Worm (Caenorhabditis elegans) whole organism, L4 larva: ENCODE results near the gene his-70.
A peak's percentile ranks its signal among the peaks of the same experiment; 100 is the strongest.

ENCODE experiments used
- F37D6.2 ChIP-seq: sonication (generic microtip); optimal IDR thresholded peaks from 2 replicates; lab custom pipeline; 2016; ENCODE audit warnings: mild to moderate bottlenecking, missing genetic modification characterization, missing compliant biosample characterization
- T26A8.4 ChIP-seq: fragments of 200-800 bp; sonication (Bioruptor generic); IDR thresholded peaks from 2 replicates; pipeline ENCODE4 v1.3.6; 2022; ENCODE audit warnings: missing genetic modification characterization, missing compliant biosample characterization
- Y5F2A.4 ChIP-seq: fragments of 200-800 bp; sonication (Bioruptor generic); optimal IDR thresholded peaks from 2 replicates; lab custom pipeline; 2018; ENCODE audit warnings: mild to moderate bottlenecking, missing genetic modification characterization, missing compliant biosample characterization
- Y75B8A.6 ChIP-seq: fragments of 200-800 bp; sonication (Bioruptor generic); IDR thresholded peaks from 2 replicates; pipeline ENCODE4 v1.3.6; 2022; ENCODE audit warnings: missing genetic modification reagents, missing genetic modification characterization, missing compliant biosample characterization
- aha-1 ChIP-seq: fragments of 150-350 bp; peaks from one replicate; lab custom pipeline; 2014; ENCODE audit warnings: missing biosample characterization, missing genetic modification characterization
- aly-2 ChIP-seq: sonication (generic microtip); optimal IDR thresholded peaks from 2 replicates; lab custom pipeline; 2018; ENCODE audit warnings: missing biosample characterization, missing genetic modification characterization
- arid-1 ChIP-seq: fragments of 200-800 bp; sonication (Bioruptor generic); conservative IDR thresholded peaks from 2 replicates; pipeline ENCODE4 v1.3.6; 2022; ENCODE audit warnings: missing genetic modification reagents, missing genetic modification characterization, missing compliant biosample characterization
- ceh-44 ChIP-seq: fragments of 200-800 bp; sonication (Bioruptor generic); IDR thresholded peaks from 2 replicates; pipeline ENCODE4 v1.3.6; 2022; ENCODE audit warnings: missing genetic modification reagents, missing genetic modification characterization, missing compliant biosample characterization
- ces-1 ChIP-seq: fragments of 150-350 bp; sonication (generic microtip); optimal IDR thresholded peaks from 4 replicates; lab custom pipeline; 2014; ENCODE audit warnings: missing biosample characterization, missing genetic modification reagents, missing genetic modification characterization
- ctbp-1 ChIP-seq: fragments of 200-800 bp; sonication (Bioruptor generic); IDR thresholded peaks from 2 replicates; pipeline ENCODE4 v1.3.6; 2022; ENCODE audit warnings: missing genetic modification reagents, missing genetic modification characterization, missing compliant biosample characterization
- daf-16 ChIP-seq, 3 experiments: sonication (generic microtip); optimal IDR thresholded peaks; 2 replicates each; lab custom pipeline; 2016 to 2017; ENCODE audit warnings: missing genetic modification characterization in 3 of 3, missing genetic modification reagents in 3 of 3, mild to moderate bottlenecking in 2 of 3, missing compliant biosample characterization in 2 of 3, missing biosample characterization in 1 of 3, moderate library complexity in 1 of 3
- dmd-8 ChIP-seq: fragments of 200-800 bp; sonication (Bioruptor generic); IDR thresholded peaks from 2 replicates; pipeline ENCODE4 v1.3.6; 2022; ENCODE audit warnings: missing genetic modification characterization, missing compliant biosample characterization
- dve-1 ChIP-seq: sonication (generic microtip); optimal IDR thresholded peaks from 2 replicates; lab custom pipeline; 2017; ENCODE audit warnings: antibody characterized with exemption, mild to moderate bottlenecking, missing genetic modification characterization, missing compliant biosample characterization; ENCODE audit not compliant: insufficient read depth
- gei-8 ChIP-seq: fragments of 200-800 bp; sonication (Bioruptor generic); optimal IDR thresholded peaks from 2 replicates; lab custom pipeline; 2018; ENCODE audit warnings: mild to moderate bottlenecking, missing genetic modification characterization, missing compliant biosample characterization
- jun-1 ChIP-seq: fragments of 150-350 bp; optimal IDR thresholded peaks from 2 replicates; lab custom pipeline; 2014; ENCODE audit warnings: missing biosample characterization, missing genetic modification reagents, missing genetic modification characterization
- lin-1 ChIP-seq: fragments of 200-800 bp; sonication (Bioruptor generic); IDR thresholded peaks from 2 replicates; pipeline ENCODE4 v1.3.6; 2022; ENCODE audit warnings: missing genetic modification reagents, missing genetic modification characterization, missing compliant biosample characterization
- lsy-2 ChIP-seq, 2 experiments: fragments of 150-350 bp in 1 of 2; sonication (generic microtip) in 1 of 2; optimal IDR thresholded peaks; 2 replicates each; lab custom pipeline; 2014 to 2017; ENCODE audit warnings: missing biosample characterization in 2 of 2, missing genetic modification characterization in 2 of 2
- nhr-102 ChIP-seq: sonication (generic microtip); optimal IDR thresholded peaks from 2 replicates; lab custom pipeline; 2016; ENCODE audit warnings: mild to moderate bottlenecking, missing genetic modification characterization, moderate library complexity, missing compliant biosample characterization
- nhr-111 ChIP-seq: fragments of 200-800 bp; sonication (Bioruptor generic); optimal IDR thresholded peaks from 2 replicates; lab custom pipeline; 2018; ENCODE audit warnings: mild to moderate bottlenecking, missing genetic modification characterization, missing compliant biosample characterization
- nhr-237 ChIP-seq: sonication (generic microtip); optimal IDR thresholded peaks from 2 replicates; lab custom pipeline; 2017; ENCODE audit warnings: missing biosample characterization, missing genetic modification characterization
- nhr-42 ChIP-seq: fragments of 200-800 bp; sonication (Bioruptor generic); IDR thresholded peaks from 2 replicates; pipeline ENCODE4 v1.3.6; 2022; ENCODE audit warnings: missing genetic modification characterization, missing compliant biosample characterization
- nhr-6 ChIP-seq: fragments of 150-350 bp; optimal IDR thresholded peaks from 2 replicates; lab custom pipeline; 2014; ENCODE audit warnings: missing biosample characterization, missing genetic modification characterization
- nhr-76 ChIP-seq: fragments of 150-350 bp; optimal IDR thresholded peaks from 2 replicates; lab custom pipeline; 2014; ENCODE audit warnings: missing biosample characterization, missing genetic modification characterization
- nhr-77 ChIP-seq: fragments of 150-350 bp; optimal IDR thresholded peaks from 2 replicates; lab custom pipeline; 2014; ENCODE audit warnings: missing biosample characterization, missing genetic modification characterization
- pha-4 ChIP-seq, 2 experiments: fragments of 150-350 bp in 1 of 2; fragments of 200-800 bp in 1 of 2; sonication (Bioruptor generic) in 1 of 2; IDR thresholded peaks in 1 of 2; optimal IDR thresholded peaks in 1 of 2; 2 replicates each; pipeline versions ENCODE4 v1.3.6 to Lab custom; 2014 to 2022; ENCODE audit warnings: missing genetic modification characterization in 2 of 2, missing genetic modification reagents in 2 of 2, missing biosample characterization in 1 of 2, missing compliant biosample characterization in 1 of 2
- php-3 ChIP-seq: fragments of 200-800 bp; sonication (Bioruptor generic); IDR thresholded peaks from 2 replicates; pipeline ENCODE4 v1.3.6; 2022; ENCODE audit warnings: missing genetic modification reagents, missing genetic modification characterization, missing compliant biosample characterization
- saeg-2 ChIP-seq: fragments of 200-800 bp; sonication (Bioruptor generic); IDR thresholded peaks from 2 replicates; pipeline ENCODE4 v1.3.6; 2022; ENCODE audit warnings: missing genetic modification reagents, missing genetic modification characterization, missing compliant biosample characterization
- snpc-1.2 ChIP-seq: fragments of 200-800 bp; sonication (Bioruptor generic); IDR thresholded peaks from 2 replicates; pipeline ENCODE4 v1.3.6; 2022; ENCODE audit warnings: missing genetic modification reagents, missing genetic modification characterization, missing compliant biosample characterization
- spr-1 ChIP-seq: sonication (generic microtip); optimal IDR thresholded peaks from 2 replicates; lab custom pipeline; 2016; ENCODE audit warnings: mild to moderate bottlenecking, missing genetic modification characterization, missing compliant biosample characterization
- tra-1 ChIP-seq: fragments of 200-800 bp; sonication (Bioruptor generic); IDR thresholded peaks from 2 replicates; pipeline ENCODE4 v1.3.6; 2022; ENCODE audit warnings: missing genetic modification reagents, missing genetic modification characterization, missing compliant biosample characterization
- unc-62 ChIP-seq, 3 experiments: fragments of 150-350 bp in 1 of 3; sonication (generic microtip); optimal IDR thresholded peaks in 2 of 3; peaks in 1 of 3; 1 replicate in 1 of 3; 2 replicates in 2 of 3; lab custom pipeline; 2014 to 2017; ENCODE audit warnings: missing biosample characterization in 3 of 3, missing genetic modification characterization in 3 of 3, missing genetic modification reagents in 3 of 3, missing genotype in 1 of 3
- ztf-11 ChIP-seq: fragments of 150-350 bp; optimal IDR thresholded peaks from 2 replicates; lab custom pipeline; 2014; ENCODE audit warnings: missing biosample characterization, missing genetic modification characterization
- ztf-7 ChIP-seq: fragments of 150-350 bp; optimal IDR thresholded peaks from 2 replicates; lab custom pipeline; 2014; ENCODE audit warnings: missing biosample characterization, missing genetic modification characterization

The his-70 gene

DNA sequence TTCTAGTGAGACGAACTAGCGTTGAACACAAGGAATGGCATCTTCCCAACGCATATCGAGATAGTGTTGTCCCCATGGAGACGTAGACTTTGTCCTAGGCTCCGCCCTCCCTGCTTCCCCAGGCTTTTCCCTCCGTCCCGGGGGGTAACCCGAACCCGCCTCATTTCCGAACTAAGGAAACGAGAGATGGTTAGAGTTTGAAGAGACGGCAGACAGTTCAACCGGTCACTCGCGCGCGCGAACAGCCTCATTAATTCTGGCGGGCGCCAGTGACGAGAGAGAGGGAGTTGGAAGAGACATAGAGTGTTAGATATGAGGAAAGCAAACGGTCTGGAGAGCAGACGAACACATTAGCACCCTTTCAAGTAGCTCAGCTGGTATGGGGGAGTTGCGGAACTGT is 22.6 kb downstream of the his-70 start (continued):
- TF ChIP-seq F37D6.2 (tag; lab: Kevin White, UChicago) (no peak), lsy-2 (tag; optimal IDR thresholded peaks at IDR 0.05; lab: Kevin White, UChicago) (peak in 1 of 2 experiments; percentile 40), saeg-2 (GFP tag; lab: Robert Waterston, UW) (no peak), tra-1 (0 out of 2 replicates have a peak, but pooled peaks have one; percentile 25), snpc-1.2 (GFP tag; lab: Robert Waterston, UW) (no peak), gei-8 (GFP tag; lab: Kevin White, UChicago) (no peak), ctbp-1 (GFP tag; lab: Robert Waterston, UW) (no peak), daf-16 (GFP tag; optimal IDR thresholded peaks at IDR 0.05; lab: Kevin White, UChicago) (no peak), daf-16 (tag; optimal IDR thresholded peaks at IDR 0.05; lab: Kevin White, UChicago) (no peak), dmd-8 (GFP tag; lab: Robert Waterston, UW) (no peak), dve-1 (no peak), Y75B8A.6 (GFP tag; lab: Robert Waterston, UW) (no peak), arid-1 (0 out of 2 replicates have a peak, but pooled peaks have one; percentile 31), aly-2 (no peak), ztf-7 (tag; lab: Kevin White, UChicago) (no peak), nhr-76 (tag; lab: Kevin White, UChicago) (no peak), nhr-6 (tag; lab: Kevin White, UChicago) (peak; percentile 42), jun-1 (tag; lab: Kevin White, UChicago) (no peak)

DNA sequence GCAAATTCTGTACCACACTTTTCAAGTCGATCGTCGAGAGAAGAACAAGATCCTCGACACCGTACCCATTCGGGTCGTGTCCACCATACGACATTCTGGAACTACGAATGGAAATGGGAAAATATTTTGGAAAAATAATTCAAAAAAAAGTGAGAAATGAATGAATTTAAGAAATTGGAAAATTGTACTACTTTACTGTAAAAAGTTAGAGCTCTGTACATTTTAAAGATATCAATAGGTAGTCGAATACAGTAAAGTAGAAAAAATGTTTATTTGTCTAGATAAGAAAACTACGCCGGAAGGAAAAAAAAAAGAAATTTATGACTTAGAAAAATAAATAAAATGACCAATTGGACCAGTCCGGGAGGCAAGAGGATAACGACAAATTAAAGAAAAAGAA is 23.2 kb downstream of the his-70 start, which contains the start of gene hum-5:
TSS of gene hum-5 (minus strand) at position 101 of the 400 bp plus-strand sequence.
- no peak for TF ChIP-seq T26A8.4
- no peak for TF ChIP-seq nhr-111
- no peak for TF ChIP-seq php-3 (GFP tag; lab: Robert Waterston, UW)
- no peak for TF ChIP-seq ceh-44 (GFP tag; lab: Robert Waterston, UW)
- no peak for TF ChIP-seq ztf-11 (tag; lab: Kevin White, UChicago)
- TF ChIP-seq nhr-77: no peak
- TF ChIP-seq nhr-42 (GFP tag; lab: Robert Waterston, UW): no peak
- TF ChIP-seq lin-1 (GFP tag; lab: Robert Waterston, UW): no peak
- no peak for TF ChIP-seq spr-1 (tag; lab: Kevin White, UChicago)
- no peak for TF ChIP-seq nhr-102 (tag; lab: Kevin White, UChicago)
- no peak for TF ChIP-seq nhr-76 (tag; lab: Kevin White, UChicago)
- no peak for TF ChIP-seq aha-1 (tag; lab: Kevin White, UChicago)

DNA sequence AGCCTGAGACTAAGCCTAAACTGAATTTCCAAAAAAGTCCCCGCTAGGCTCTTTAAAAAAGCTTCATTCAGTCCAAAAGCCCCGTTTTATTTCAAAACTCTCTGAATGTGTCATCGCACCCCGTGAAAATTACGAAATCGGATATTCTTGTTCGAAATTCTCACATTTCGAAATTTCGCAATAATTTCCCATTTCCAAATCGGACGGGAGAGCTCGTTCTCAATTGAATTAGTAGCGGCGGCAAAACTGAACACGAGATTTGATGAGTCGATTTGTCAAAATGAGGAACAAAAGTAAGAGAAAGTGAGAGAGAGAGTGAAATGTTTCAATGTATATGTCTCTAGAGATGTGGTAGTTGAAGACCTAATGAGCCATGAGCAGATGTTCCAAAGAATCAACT is 24.9 kb downstream of the his-70 start:
- peak in 1 of 2 experiments; percentile 23 for TF ChIP-seq lsy-2 (tag; optimal IDR thresholded peaks at IDR 0.05; lab: Kevin White, UChicago)
- TF ChIP-seq Y5F2A.4 (GFP tag; lab: Kevin White, UChicago): no peak

DNA sequence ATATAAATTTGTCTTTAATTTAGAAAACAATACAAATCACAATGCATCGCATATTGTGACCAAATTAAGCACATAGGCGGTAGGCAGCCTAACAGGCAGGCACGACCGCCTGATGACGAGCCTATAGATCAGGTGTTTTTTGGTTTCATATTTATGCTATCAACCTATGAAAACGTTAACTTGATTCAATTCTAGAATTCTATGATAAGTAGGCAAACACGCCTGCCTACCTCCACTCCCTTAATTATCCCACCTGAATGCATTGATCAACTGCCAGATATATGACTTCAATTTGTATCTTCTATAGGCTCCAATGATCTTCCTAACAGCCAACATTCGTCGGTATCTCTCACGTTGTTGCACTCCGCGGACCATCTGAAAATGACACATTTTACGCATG is 29.1 kb downstream of the his-70 start:
- no peak for TF ChIP-seq ces-1 (GFP tag; lab: Kevin White, UChicago)
- TF ChIP-seq ztf-7 (tag; lab: Kevin White, UChicago): no peak
- no peak for TF ChIP-seq pha-4 (GFP tag; IDR thresholded peaks at IDR 0.05; lab: Robert Waterston, UW)
- no peak for TF ChIP-seq pha-4 (tag; optimal IDR thresholded peaks at IDR 0.05; lab: Kevin White, UChicago)
- no peak for TF ChIP-seq nhr-237 (tag; lab: Kevin White, UChicago)
- peak in 1 of 2 experiments; percentile 79 for TF ChIP-seq unc-62 (GFP tag; optimal IDR thresholded peaks at IDR 0.05 in 1 of 2; lab: Kevin White, UChicago)
- no peak for TF ChIP-seq unc-62 (tag; optimal IDR thresholded peaks at IDR 0.05; lab: Kevin White, UChicago)
- no peak for TF ChIP-seq jun-1 (tag; lab: Kevin White, UChicago)
